Fruit fly (Drosophila melanogaster): ENCODE measurements around the gene nom.
A peak's percentile ranks its signal among the peaks of the same experiment; 100 is the strongest.

nom gene

dm6 chr3R:8722962-8723548 lies at the start of gene nom:
TSS of gene nom (plus strand) at chr3R:8723174.
- TF ChIP-seq Sox102F (GFP tag; optimal IDR thresholded peaks at IDR 0.05) (no peak), CG6792 (GFP tag; optimal IDR thresholded peaks at IDR 0.05) (no peak), spab (GFP tag; optimal IDR thresholded peaks at IDR 0.05) (no peak)

- TF ChIP-seq esn (GFP tag; optimal IDR thresholded peaks at IDR 0.05) (peak; percentile 31), Ets96B (tag; optimal IDR thresholded peaks at IDR 0.05) (peak; percentile 30), CG3032 (tag; optimal IDR thresholded peaks at IDR 0.05) (peak; percentile 46), svp (GFP tag) (no peak), Smox (GFP tag; optimal IDR thresholded peaks at IDR 0.05) (peak; percentile 30), Eip75B (GFP tag; optimal IDR thresholded peaks at IDR 0.05) (peak; percentile 1), OdsH (GFP tag; optimal IDR thresholded peaks at IDR 0.05) (peak; percentile 13), Met (GFP tag; optimal IDR thresholded peaks at IDR 0.05) (peak; percentile 6), Eip93F (GFP tag; optimal IDR thresholded peaks at IDR 0.05) (no peak), Ets21C (GFP tag; optimal IDR thresholded peaks at IDR 0.05) (no peak), CG6854 (GFP tag; optimal IDR thresholded peaks at IDR 0.05) (no peak), CG15336 (GFP tag; IDR thresholded peaks at IDR 0.05) (peak; percentile 10; the same call in 1 of the 2 replicates), Sox102F (GFP tag; optimal IDR thresholded peaks at IDR 0.05) (peak; percentile 1), Sox14 (GFP tag; optimal IDR thresholded peaks at IDR 0.05) (peak; percentile 9), Hr38 (GFP tag; optimal IDR thresholded peaks at IDR 0.05) (no peak), Eip78C (GFP tag) (peak; percentile 85), Hr4 (GFP tag; optimal IDR thresholded peaks at IDR 0.05) (peak; percentile 9)
Observed at dm6 chr3R:8673803-8674234, 49.2 kb upstream of the nom start, which contains the start of gene mRpL19. TSS of gene mRpL19 (plus strand) at chr3R:8674109.

- TF ChIP-seq CG3919 (GFP tag; optimal IDR thresholded peaks at IDR 0.05) (peak; percentile 74), CG31627 (GFP tag; optimal IDR thresholded peaks at IDR 0.05) (peak; percentile 80), Eip75B (GFP tag; optimal IDR thresholded peaks at IDR 0.05) (peak; percentile 74), CG3032 (tag; optimal IDR thresholded peaks at IDR 0.05) (peak; percentile 79), Blimp-1 (GFP tag; optimal IDR thresholded peaks at IDR 0.05) (peak; percentile 27), fd59A (GFP tag; optimal IDR thresholded peaks at IDR 0.05) (peak; percentile 33), CG11902 (GFP tag; optimal IDR thresholded peaks at IDR 0.05) (peak; percentile 54), Sox14 (GFP tag; optimal IDR thresholded peaks at IDR 0.05) (peak; percentile 83), OdsH (GFP tag; optimal IDR thresholded peaks at IDR 0.05) (peak; percentile 81), acj6 (GFP tag; optimal IDR thresholded peaks at IDR 0.05) (peak; percentile 81), fkh (GFP tag; optimal IDR thresholded peaks at IDR 0.05) (no peak), CG34406 (GFP tag; optimal IDR thresholded peaks at IDR 0.05) (peak; percentile 56), Hr38 (GFP tag; optimal IDR thresholded peaks at IDR 0.05) (no peak), esn (GFP tag; optimal IDR thresholded peaks at IDR 0.05) (peak; percentile 86), Met (GFP tag; optimal IDR thresholded peaks at IDR 0.05) (no peak), CG15336 (GFP tag; IDR thresholded peaks at IDR 0.05) (no peak; the same call in 1 of the 2 replicates), Sox15 (GFP tag; optimal IDR thresholded peaks at IDR 0.05) (peak; percentile 62), CG10631 (GFP tag; optimal IDR thresholded peaks at IDR 0.05) (peak; percentile 77), CG4318 (GFP tag; optimal IDR thresholded peaks at IDR 0.05) (no peak), CG32006 (GFP tag; optimal IDR thresholded peaks at IDR 0.05) (peak; percentile 68), salr (GFP tag; optimal IDR thresholded peaks at IDR 0.05) (peak in 1 of 2 experiments; percentile 24), CG16779 (tag; optimal IDR thresholded peaks at IDR 0.05) (no peak), Hr4 (GFP tag; optimal IDR thresholded peaks at IDR 0.05) (peak; percentile 79), dsx (GFP tag; optimal IDR thresholded peaks at IDR 0.05; ENCODE audit: poor library complexity, severe bottlenecking) (no peak), CG8632 (GFP tag; optimal IDR thresholded peaks at IDR 0.05) (peak; percentile 44), CG6163 (GFP tag; IDR thresholded peaks at IDR 0.05) (peak; percentile 67), net (GFP tag; optimal IDR thresholded peaks at IDR 0.05) (no peak), Ets21C (GFP tag; optimal IDR thresholded peaks at IDR 0.05) (peak; percentile 76), lz (GFP tag; optimal IDR thresholded peaks at IDR 0.05) (peak; percentile 83), CG6792 (GFP tag; optimal IDR thresholded peaks at IDR 0.05) (peak; percentile 57), fd85E (GFP tag; optimal IDR thresholded peaks at IDR 0.05) (peak; percentile 24), CG6854 (GFP tag; optimal IDR thresholded peaks at IDR 0.05) (no peak), Eip78C (GFP tag) (no peak), CG6808 (GFP tag; optimal IDR thresholded peaks at IDR 0.05) (no peak), ss (GFP tag; optimal IDR thresholded peaks at IDR 0.05) (no peak), eg (GFP tag; IDR thresholded peaks at IDR 0.05) (peak; percentile 52; the same call in 2 of the 3 replicates), dac (GFP tag; optimal IDR thresholded peaks at IDR 0.05) (peak; percentile 40), pdm3 (GFP tag; optimal IDR thresholded peaks at IDR 0.05) (peak; percentile 77), topi (GFP tag; optimal IDR thresholded peaks at IDR 0.05) (peak; percentile 82)
Observed at dm6 chr3R:8676560-8677000, 46.4 kb upstream of the nom start, which contains the start of the genes Unc50, CG11755 and CG8043. TSS of gene Unc50 (minus strand) at chr3R:8676613. TSS of gene CG11755 (plus strand) at chr3R:8676915. TSS of gene CG8043 (plus strand) at chr3R:8676915.

Measured in whole organism, prepupa.